Fruit fly (Drosophila melanogaster): ENCODE results near the gene CG8563.

DNA sequence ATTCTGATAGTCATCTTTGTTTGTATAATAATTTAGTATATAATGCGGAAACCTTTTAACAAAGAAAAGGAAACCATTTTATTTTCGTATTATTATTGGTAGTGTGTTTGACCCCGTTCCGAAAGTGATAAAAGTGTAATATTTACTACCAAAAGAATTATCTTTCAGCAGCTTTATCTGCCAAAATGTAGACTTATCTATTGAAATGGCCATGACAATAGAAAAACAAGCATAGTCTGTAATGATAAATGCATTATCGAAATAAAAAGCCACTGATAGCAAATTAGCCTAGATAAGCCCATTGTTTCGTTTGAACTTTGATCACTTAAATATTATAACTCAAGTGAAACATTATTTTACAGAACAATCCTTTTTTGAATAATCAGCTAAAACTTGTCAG lies 14.4 kb upstream of the CG8563 start:
- no peak for TF ChIP-seq CG8478 (optimal IDR thresholded peaks at IDR 0.05)
- no peak for TF ChIP-seq CTCF (optimal IDR thresholded peaks at IDR 0.05)

Data from S2 (cell line).